Worm (Caenorhabditis elegans): Measurements from ENCODE around the gene Y108G3AL.2.

The Y108G3AL.2 gene

ce11 chrV:166687-167086 lies at the start of gene Y108G3AL.2:
Gene Y108G3AL.2, plus strand, starts transcription at chrV:166987.
- no peak for TF ChIP-seq tab-1 (GFP tag; IDR thresholded peaks at IDR 0.05)
- no peak for TF ChIP-seq ztf-29 (GFP tag; IDR thresholded peaks at IDR 0.05)
- no peak for TF ChIP-seq ztf-23 (GFP tag; IDR thresholded peaks at IDR 0.05)
- no peak for TF ChIP-seq ref-1 (GFP tag; conservative IDR thresholded peaks at IDR 0.05)
- TF ChIP-seq flt-1 (GFP tag; IDR thresholded peaks at IDR 0.05): no peak
- no peak for TF ChIP-seq med-1 (GFP tag; optimal IDR thresholded peaks at IDR 0.05; ENCODE audit: insufficient read depth)
- TF ChIP-seq T22C8.4 (GFP tag; IDR thresholded peaks at IDR 0.05): no peak
- no peak for TF ChIP-seq klf-2 (GFP tag; conservative IDR thresholded peaks at IDR 0.05)
- TF ChIP-seq cog-1 (tag; optimal IDR thresholded peaks at IDR 0.05): no peak

ce11 chrV:117312-117711 lies 49.5 kb upstream of the Y108G3AL.2 start:
- no peak for TF ChIP-seq T22C8.4 (GFP tag; IDR thresholded peaks at IDR 0.05)
- no peak for TF ChIP-seq klf-2 (GFP tag; conservative IDR thresholded peaks at IDR 0.05)
- no peak for TF ChIP-seq med-1 (GFP tag; optimal IDR thresholded peaks at IDR 0.05; ENCODE audit: insufficient read depth)
- no peak for TF ChIP-seq ztf-29 (GFP tag; IDR thresholded peaks at IDR 0.05)
- no peak for TF ChIP-seq ztf-23 (GFP tag; IDR thresholded peaks at IDR 0.05)
- TF ChIP-seq tab-1 (GFP tag; IDR thresholded peaks at IDR 0.05): no peak
- TF ChIP-seq cog-1 (tag; optimal IDR thresholded peaks at IDR 0.05): no peak
- TF ChIP-seq flt-1 (GFP tag; IDR thresholded peaks at IDR 0.05): no peak
- no peak for TF ChIP-seq ref-1 (GFP tag; conservative IDR thresholded peaks at IDR 0.05)

- TF ChIP-seq tab-1 (GFP tag; IDR thresholded peaks at IDR 0.05) (no peak), flt-1 (GFP tag; IDR thresholded peaks at IDR 0.05) (no peak), cog-1 (tag; optimal IDR thresholded peaks at IDR 0.05) (no peak), ref-1 (GFP tag; conservative IDR thresholded peaks at IDR 0.05) (no peak), T22C8.4 (GFP tag; IDR thresholded peaks at IDR 0.05) (no peak), klf-2 (GFP tag; conservative IDR thresholded peaks at IDR 0.05) (no peak), ztf-29 (GFP tag; IDR thresholded peaks at IDR 0.05) (no peak), ztf-23 (GFP tag; IDR thresholded peaks at IDR 0.05) (no peak), med-1 (GFP tag; optimal IDR thresholded peaks at IDR 0.05; ENCODE audit: insufficient read depth) (no peak)
Observed at ce11 chrV:122249-122648, 44.5 kb upstream of the Y108G3AL.2 start.

- TF ChIP-seq med-1 (GFP tag; optimal IDR thresholded peaks at IDR 0.05; ENCODE audit: insufficient read depth) (no peak), klf-2 (GFP tag; conservative IDR thresholded peaks at IDR 0.05) (no peak), T22C8.4 (GFP tag; IDR thresholded peaks at IDR 0.05) (no peak), ztf-29 (GFP tag; IDR thresholded peaks at IDR 0.05) (no peak), tab-1 (GFP tag; IDR thresholded peaks at IDR 0.05) (no peak), cog-1 (tag; optimal IDR thresholded peaks at IDR 0.05) (no peak), flt-1 (GFP tag; IDR thresholded peaks at IDR 0.05) (no peak), ref-1 (GFP tag; conservative IDR thresholded peaks at IDR 0.05) (no peak), ztf-23 (GFP tag; IDR thresholded peaks at IDR 0.05) (no peak)
Observed at ce11 chrV:122750-123149, 44.0 kb upstream of the Y108G3AL.2 start, which contains the start of gene cgp-1. Gene cgp-1, minus strand, starts transcription at chrV:122789.

ce11 chrV:123513-123912 lies 43.3 kb upstream of the Y108G3AL.2 start:
- TF ChIP-seq ztf-29 (GFP tag; IDR thresholded peaks at IDR 0.05): no peak
- no peak for TF ChIP-seq med-1 (GFP tag; optimal IDR thresholded peaks at IDR 0.05; ENCODE audit: insufficient read depth)
- no peak for TF ChIP-seq cog-1 (tag; optimal IDR thresholded peaks at IDR 0.05)
- TF ChIP-seq klf-2 (GFP tag; conservative IDR thresholded peaks at IDR 0.05): no peak
- no peak for TF ChIP-seq ref-1 (GFP tag; conservative IDR thresholded peaks at IDR 0.05)
- TF ChIP-seq ztf-23 (GFP tag; IDR thresholded peaks at IDR 0.05): no peak
- TF ChIP-seq tab-1 (GFP tag; IDR thresholded peaks at IDR 0.05): no peak
- no peak for TF ChIP-seq T22C8.4 (GFP tag; IDR thresholded peaks at IDR 0.05)
- TF ChIP-seq flt-1 (GFP tag; IDR thresholded peaks at IDR 0.05): no peak

ce11 chrV:123915-124314 lies 42.9 kb upstream of the Y108G3AL.2 start:
- no peak for TF ChIP-seq ztf-23 (GFP tag; IDR thresholded peaks at IDR 0.05)
- TF ChIP-seq ztf-29 (GFP tag; IDR thresholded peaks at IDR 0.05): no peak
- no peak for TF ChIP-seq klf-2 (GFP tag; conservative IDR thresholded peaks at IDR 0.05)
- no peak for TF ChIP-seq cog-1 (tag; optimal IDR thresholded peaks at IDR 0.05)
- no peak for TF ChIP-seq med-1 (GFP tag; optimal IDR thresholded peaks at IDR 0.05; ENCODE audit: insufficient read depth)
- TF ChIP-seq T22C8.4 (GFP tag; IDR thresholded peaks at IDR 0.05): no peak
- TF ChIP-seq flt-1 (GFP tag; IDR thresholded peaks at IDR 0.05): no peak
- no peak for TF ChIP-seq tab-1 (GFP tag; IDR thresholded peaks at IDR 0.05)
- TF ChIP-seq ref-1 (GFP tag; conservative IDR thresholded peaks at IDR 0.05): no peak

- TF ChIP-seq klf-2 (GFP tag; conservative IDR thresholded peaks at IDR 0.05) (no peak), ztf-29 (GFP tag; IDR thresholded peaks at IDR 0.05) (no peak), cog-1 (tag; optimal IDR thresholded peaks at IDR 0.05) (peak; percentile 1), flt-1 (GFP tag; IDR thresholded peaks at IDR 0.05) (no peak)
Observed at ce11 chrV:126610-127009, 40.2 kb upstream of the Y108G3AL.2 start, which contains the start of gene W03F9.1. Gene W03F9.1, minus strand, starts transcription at chrV:126718.

- TF ChIP-seq tab-1 (GFP tag; IDR thresholded peaks at IDR 0.05) (no peak), T22C8.4 (GFP tag; IDR thresholded peaks at IDR 0.05) (no peak), ref-1 (GFP tag; conservative IDR thresholded peaks at IDR 0.05) (no peak), flt-1 (GFP tag; IDR thresholded peaks at IDR 0.05) (peak; percentile 33; the same call in 1 of the 2 replicates), ztf-23 (GFP tag; IDR thresholded peaks at IDR 0.05) (no peak)
Observed at ce11 chrV:127882-128281, 38.9 kb upstream of the Y108G3AL.2 start, which contains the start of the genes W03F9.2 and sftb-2. Gene W03F9.2, minus strand, starts transcription at chrV:128034. Gene sftb-2, plus strand, starts transcription at chrV:128237.

- TF ChIP-seq ref-1 (GFP tag; conservative IDR thresholded peaks at IDR 0.05) (no peak), tab-1 (GFP tag; IDR thresholded peaks at IDR 0.05) (no peak), ztf-29 (GFP tag; IDR thresholded peaks at IDR 0.05) (no peak), T22C8.4 (GFP tag; IDR thresholded peaks at IDR 0.05) (no peak)
Observed at ce11 chrV:130186-130585, 36.6 kb upstream of the Y108G3AL.2 start.

- no peak for TF ChIP-seq tab-1 (GFP tag; IDR thresholded peaks at IDR 0.05)
- TF ChIP-seq ref-1 (GFP tag; conservative IDR thresholded peaks at IDR 0.05): no peak
- no peak for TF ChIP-seq ztf-29 (GFP tag; IDR thresholded peaks at IDR 0.05)
- TF ChIP-seq med-1 (GFP tag; optimal IDR thresholded peaks at IDR 0.05; ENCODE audit: insufficient read depth): no peak
- no peak for TF ChIP-seq T22C8.4 (GFP tag; IDR thresholded peaks at IDR 0.05)
- TF ChIP-seq klf-2 (GFP tag; conservative IDR thresholded peaks at IDR 0.05): no peak
- no peak for TF ChIP-seq flt-1 (GFP tag; IDR thresholded peaks at IDR 0.05)
- TF ChIP-seq cog-1 (tag; optimal IDR thresholded peaks at IDR 0.05): no peak
- TF ChIP-seq ztf-23 (GFP tag; IDR thresholded peaks at IDR 0.05): no peak
Observed at ce11 chrV:137667-138066, 29.1 kb upstream of the Y108G3AL.2 start.
